Fruit fly (Drosophila melanogaster) whole organism: ENCODE data around the gene CG6999.

Experiments used
- Dll ChIP-seq: fragments of >200 bp; optimal IDR thresholded peaks from 2 replicates; lab custom pipeline; 2017
- pan ChIP-seq: fragments of >200 bp; optimal IDR thresholded peaks from 2 replicates; lab custom pipeline; 2017
- psq ChIP-seq: fragments of >200 bp; optimal IDR thresholded peaks from 2 replicates; lab custom pipeline; 2017

- no peak for TF ChIP-seq Dll (lab: Kevin White, UChicago)
- TF ChIP-seq pan = no peak
- no peak for TF ChIP-seq psq (lab: Kevin White, UChicago)
These were observed 39.2 kb upstream of the CG6999 start for dm6 chrX:9048941-9049340.
